Fruit fly (Drosophila melanogaster) whole organism, prepupa: ENCODE results near the gene CG46317.

ENCODE experiments used
- Blimp-1 ChIP-seq: fragments of 200-800 bp; sonication (Bioruptor generic); optimal IDR thresholded peaks from 3 replicates; lab custom pipeline; 2017; ENCODE audit warnings: missing biosample characterization, missing genetic modification characterization, mild to moderate bottlenecking, moderate library complexity, missing genetic modification reagents
- CG16779 ChIP-seq: fragments of 200-800 bp; sonication (Bioruptor generic); optimal IDR thresholded peaks from 3 replicates; lab custom pipeline; 2017; ENCODE audit warnings: missing biosample characterization, mild to moderate bottlenecking, missing genetic modification characterization
- CG4318 ChIP-seq: fragments of 200-800 bp; sonication (Bioruptor generic); optimal IDR thresholded peaks from 3 replicates; lab custom pipeline; 2017; ENCODE audit warnings: missing biosample characterization, mild to moderate bottlenecking, missing genetic modification characterization
- Eip75B ChIP-seq: fragments of 200-800 bp; sonication (Bioruptor generic); optimal IDR thresholded peaks from 3 replicates; lab custom pipeline; 2016; ENCODE audit warnings: missing biosample characterization, missing genetic modification characterization
- Ets96B ChIP-seq: fragments of 200-800 bp; optimal IDR thresholded peaks from 2 replicates; lab custom pipeline; 2019; ENCODE audit warnings: missing biosample characterization, mild to moderate bottlenecking, missing genetic modification characterization, moderate library complexity
- Gug ChIP-seq: fragments of 200-800 bp; sonication (Bioruptor generic); IDR thresholded peaks from 2 replicates; pipeline ENCODE4 v1.3.6; 2022; ENCODE audit warnings: missing biosample characterization, missing genetic modification characterization
- Hr38 ChIP-seq: sonication (Bioruptor generic); optimal IDR thresholded peaks from 2 replicates; lab custom pipeline; 2016; ENCODE audit warnings: missing biosample characterization, missing genetic modification characterization
- Smox ChIP-seq: fragments of 200-800 bp; sonication (Bioruptor generic); optimal IDR thresholded peaks from 3 replicates; lab custom pipeline; 2016; ENCODE audit warnings: missing biosample characterization, missing genetic modification characterization
- Sox14 ChIP-seq: fragments of 200-800 bp; sonication (Bioruptor generic); optimal IDR thresholded peaks from 3 replicates; lab custom pipeline; 2016; ENCODE audit warnings: missing biosample characterization, missing genetic modification characterization
- achi ChIP-seq: fragments of 200-800 bp; sonication (Bioruptor generic); optimal IDR thresholded peaks from 3 replicates; lab custom pipeline; 2016; ENCODE audit warnings: missing biosample characterization, missing genetic modification characterization
- acj6 ChIP-seq: fragments of 200-800 bp; sonication (Bioruptor generic); optimal IDR thresholded peaks from 3 replicates; lab custom pipeline; 2016; ENCODE audit warnings: missing biosample characterization, missing genetic modification characterization
- dac ChIP-seq: fragments of 200-800 bp; sonication (Bioruptor generic); optimal IDR thresholded peaks from 2 replicates; lab custom pipeline; 2017; ENCODE audit warnings: missing biosample characterization, mild to moderate bottlenecking, missing genetic modification characterization
- fd85E ChIP-seq: fragments of 200-800 bp; sonication (Bioruptor generic); optimal IDR thresholded peaks from 3 replicates; lab custom pipeline; 2016; ENCODE audit warnings: missing biosample characterization, missing genetic modification characterization
- topi ChIP-seq: fragments of 200-800 bp; sonication (Bioruptor generic); optimal IDR thresholded peaks from 3 replicates; lab custom pipeline; 2016; ENCODE audit warnings: missing biosample characterization, missing genetic modification characterization

DNA sequence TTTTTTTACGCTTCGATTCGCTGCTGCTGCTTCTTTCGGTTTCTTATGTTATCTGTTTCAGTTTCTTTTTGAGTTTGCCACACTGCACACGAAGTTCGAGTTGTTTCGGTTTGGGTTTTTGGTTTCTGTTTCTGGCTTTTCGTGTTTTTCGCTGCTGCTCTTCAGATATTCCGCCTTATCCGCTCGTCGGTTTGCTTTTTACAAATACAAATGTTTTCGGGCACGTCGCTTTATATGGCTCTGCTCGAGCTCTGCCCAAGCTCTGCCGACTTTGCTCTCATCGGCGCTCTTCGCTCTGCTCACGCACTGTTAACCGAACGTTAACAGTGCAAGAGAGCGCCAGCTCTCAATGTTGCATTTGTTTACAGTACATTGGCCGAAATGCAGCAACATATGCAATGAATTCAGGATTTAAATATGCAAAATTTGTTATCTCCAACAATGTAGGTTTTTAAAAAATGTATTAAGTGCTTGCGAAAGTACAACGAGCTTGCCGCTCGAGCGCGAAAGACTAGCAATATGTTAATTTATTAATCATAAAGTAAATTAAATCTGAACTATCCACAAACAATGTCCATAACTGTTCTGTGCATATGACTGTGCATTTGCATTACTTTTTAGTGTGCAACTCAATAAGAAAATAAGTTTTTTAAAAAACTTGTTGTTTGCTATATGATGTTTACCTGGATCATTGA is 49.6 kb upstream of the CG46317 start:
- TF ChIP-seq Hr38 (no peak), fd85E (GFP tag; lab: Kevin White, UChicago) (no peak), Ets96B (no peak), Gug (GFP tag; lab: Robert Waterston, UW) (no peak), CG4318 (GFP tag; lab: Kevin White, UChicago) (peak; percentile 40), dac (GFP tag; lab: Kevin White, UChicago) (no peak), CG16779 (no peak), Eip75B (GFP tag; lab: Kevin White, UChicago) (no peak), achi (GFP tag; lab: Kevin White, UChicago) (peak; percentile 24), Blimp-1 (GFP tag; lab: Kevin White, UChicago) (no peak), Smox (GFP tag; lab: Kevin White, UChicago) (peak; percentile 15), acj6 (GFP tag; lab: Kevin White, UChicago) (peak; percentile 41), topi (peak; percentile 6), Sox14 (GFP tag; lab: Kevin White, UChicago) (peak; percentile 28)
